Worm (Caenorhabditis elegans): ENCODE measurements around the gene fbxb-111.

- no peak for TF ChIP-seq mml-1 (tag; optimal IDR thresholded peaks at IDR 0.05)
- no peak for TF ChIP-seq pqm-1 (tag; optimal IDR thresholded peaks at IDR 0.05)
- TF ChIP-seq nhr-237 (tag; optimal IDR thresholded peaks at IDR 0.05), result no peak
- TF ChIP-seq unc-62 (GFP tag; optimal IDR thresholded peaks at IDR 0.05), result no peak
- TF ChIP-seq nhr-25 (tag; optimal IDR thresholded peaks at IDR 0.05), result no peak
- no peak for TF ChIP-seq nhr-12 (tag; optimal IDR thresholded peaks at IDR 0.05)
- no peak for TF ChIP-seq pha-4 (tag; optimal IDR thresholded peaks at IDR 0.05)
- TF ChIP-seq aly-2 (tag; optimal IDR thresholded peaks at IDR 0.05), result no peak
- no peak for TF ChIP-seq daf-12 (tag; optimal IDR thresholded peaks at IDR 0.05)
- no peak for TF ChIP-seq elt-2 (tag; optimal IDR thresholded peaks at IDR 0.05)
- no peak for TF ChIP-seq lin-15B (tag; optimal IDR thresholded peaks at IDR 0.05)
- TF ChIP-seq elt-1 (tag; optimal IDR thresholded peaks at IDR 0.05), result no peak
Observed at ce11 chrII:2741405-2741804, 33.4 kb downstream of the fbxb-111 start.

All from whole organism, L3 larva.